Fruit fly (Drosophila melanogaster): ENCODE measurements around the gene CG13855.

Gene CG13855

DNA sequence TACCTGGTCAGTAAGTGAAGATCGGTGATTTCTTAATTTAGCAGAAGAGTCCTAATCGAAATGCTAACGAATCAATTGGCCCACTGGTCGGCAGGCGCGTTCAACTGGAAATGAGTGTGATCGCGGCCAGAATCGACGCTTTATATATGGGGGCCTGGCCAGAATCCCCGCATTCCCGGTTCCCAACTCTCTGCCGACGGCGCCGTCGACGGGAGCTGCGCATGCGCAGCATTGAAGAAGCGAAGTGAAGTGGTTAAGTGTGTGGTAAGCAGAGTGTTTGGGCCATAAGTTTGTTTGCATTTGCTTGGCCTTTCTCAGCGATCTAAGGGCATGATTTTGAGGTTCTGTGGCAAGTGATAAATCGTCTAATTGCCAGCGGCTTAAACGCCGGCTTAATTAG is 11.7 kb upstream of the CG13855 start, which contains the start of gene CG13857:
TSS of gene CG13857 (minus strand) at position 101 of the 400 bp plus-strand sequence.
- no peak for TF ChIP-seq tai (GFP tag; optimal IDR thresholded peaks at IDR 0.05)
- TF ChIP-seq dsf (GFP tag; optimal IDR thresholded peaks at IDR 0.05; ENCODE audit: borderline replicate concordance), result no peak
- no peak for TF ChIP-seq Sp1 (GFP tag; optimal IDR thresholded peaks at IDR 0.05)
- TF ChIP-seq psq (GFP tag; optimal IDR thresholded peaks at IDR 0.05), result no peak
- no peak for TF ChIP-seq HLH106 (tag; optimal IDR thresholded peaks at IDR 0.05)
- TF ChIP-seq pan (optimal IDR thresholded peaks at IDR 0.05), result no peak
- no peak for TF ChIP-seq brk (GFP tag; optimal IDR thresholded peaks at IDR 0.05)
- no peak for TF ChIP-seq Hr78 (GFP tag; optimal IDR thresholded peaks at IDR 0.05)

DNA sequence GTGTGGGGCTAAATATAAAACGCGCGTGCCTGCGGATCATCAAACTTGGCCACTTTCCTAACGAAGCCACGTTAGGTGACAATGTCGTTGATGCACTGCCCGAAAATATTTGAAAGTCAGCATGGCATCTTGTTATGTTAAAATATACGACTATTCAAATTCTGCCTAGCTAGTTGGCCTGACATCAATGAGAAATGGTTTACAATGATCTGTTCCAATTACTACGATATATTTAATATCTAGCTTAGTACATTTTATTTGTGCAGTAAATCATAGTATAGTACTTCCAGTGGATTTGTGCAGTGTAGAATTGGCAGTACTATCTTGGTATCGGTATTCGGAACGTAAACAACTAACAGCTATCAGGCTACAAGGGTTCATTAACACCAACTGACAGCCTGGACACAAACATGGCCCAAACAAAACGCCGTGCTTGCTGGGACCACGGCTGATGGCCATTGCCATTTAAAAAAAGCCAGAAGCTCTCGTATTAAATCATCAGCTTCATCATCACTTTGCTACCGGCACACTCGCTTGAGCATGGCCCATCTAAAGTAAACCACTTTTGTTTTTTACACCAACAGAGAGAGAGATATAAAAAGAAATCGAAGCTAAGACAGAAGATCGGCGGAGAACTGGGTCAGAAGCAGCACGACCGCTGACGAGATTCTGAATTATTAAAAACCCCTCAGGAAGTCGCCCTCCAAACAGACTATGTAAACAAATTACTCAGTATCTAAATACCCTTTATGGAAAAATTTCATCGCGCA is 10.1 kb upstream of the CG13855 start:
- TF ChIP-seq rgr (GFP tag; optimal IDR thresholded peaks at IDR 0.05) (no peak), Sp1 (GFP tag; optimal IDR thresholded peaks at IDR 0.05) (no peak), jim (GFP tag; optimal IDR thresholded peaks at IDR 0.05) (no peak), usp (GFP tag; optimal IDR thresholded peaks at IDR 0.05) (no peak)

- TF ChIP-seq brk (GFP tag; optimal IDR thresholded peaks at IDR 0.05), result no peak
- TF ChIP-seq dsf (GFP tag; optimal IDR thresholded peaks at IDR 0.05; ENCODE audit: borderline replicate concordance), result no peak
Observed at dm6 chr3R:22396238-22396772, 9.4 kb upstream of the CG13855 start.

dm6 chr3R:22397068-22397700 is 8.6 kb upstream of the CG13855 start:
- TF ChIP-seq tai (GFP tag; optimal IDR thresholded peaks at IDR 0.05), result no peak
- peak; percentile 77 for TF ChIP-seq N (GFP tag; optimal IDR thresholded peaks at IDR 0.05)
- no peak for TF ChIP-seq GATAd (GFP tag; optimal IDR thresholded peaks at IDR 0.05)
- no peak for TF ChIP-seq h (GFP tag; optimal IDR thresholded peaks at IDR 0.05)
- no peak for TF ChIP-seq woc (GFP tag; optimal IDR thresholded peaks at IDR 0.05)
- no peak for TF ChIP-seq Mio (GFP tag; optimal IDR thresholded peaks at IDR 0.05)
- no peak for TF ChIP-seq sage (GFP tag; optimal IDR thresholded peaks at IDR 0.05)
- TF ChIP-seq sv (GFP tag; optimal IDR thresholded peaks at IDR 0.05), result no peak
- no peak for TF ChIP-seq br (GFP tag; optimal IDR thresholded peaks at IDR 0.05)
- no peak for TF ChIP-seq Vsx2 (GFP tag; optimal IDR thresholded peaks at IDR 0.05; ENCODE audit: partially characterized antibody)
- no peak for TF ChIP-seq CG32264 (GFP tag; optimal IDR thresholded peaks at IDR 0.05)
- no peak for TF ChIP-seq Dfd (GFP tag; optimal IDR thresholded peaks at IDR 0.05)
- no peak for TF ChIP-seq fru (GFP tag; optimal IDR thresholded peaks at IDR 0.05)
- TF ChIP-seq usp (GFP tag; optimal IDR thresholded peaks at IDR 0.05), result no peak
- no peak for TF ChIP-seq Hr83 (GFP tag; optimal IDR thresholded peaks at IDR 0.05; ENCODE audit: poor library complexity, severe bottlenecking)
- no peak for TF ChIP-seq psq (GFP tag; optimal IDR thresholded peaks at IDR 0.05)
- TF ChIP-seq Myc (optimal IDR thresholded peaks at IDR 0.05), result peak; percentile 23
- TF ChIP-seq Abd-B (GFP tag; optimal IDR thresholded peaks at IDR 0.05), result peak; percentile 14
- TF ChIP-seq brk (GFP tag; optimal IDR thresholded peaks at IDR 0.05), result no peak
- TF ChIP-seq dl (GFP tag; optimal IDR thresholded peaks at IDR 0.05; ENCODE audit: insufficient read depth in 1 of 2, partially characterized antibody in 2 of 2), result no peak
- TF ChIP-seq OdsH (GFP tag; optimal IDR thresholded peaks at IDR 0.05), result no peak
- TF ChIP-seq Dif (GFP tag; optimal IDR thresholded peaks at IDR 0.05; ENCODE audit: partially characterized antibody), result no peak

- no peak for TF ChIP-seq Vsx2 (GFP tag; optimal IDR thresholded peaks at IDR 0.05; ENCODE audit: partially characterized antibody)
- TF ChIP-seq sv (GFP tag; optimal IDR thresholded peaks at IDR 0.05), result peak; percentile 18
- TF ChIP-seq sage (GFP tag; optimal IDR thresholded peaks at IDR 0.05), result no peak
Observed at dm6 chr3R:22400246-22400645, 5.5 kb upstream of the CG13855 start.
